Fruit fly (Drosophila melanogaster) whole organism, embryonic: Measurements from ENCODE around the gene Pbp45.

ENCODE experiments used
- Abd-B ChIP-seq: fragments of 200-800 bp; sonication (Bioruptor generic); optimal IDR thresholded peaks from 2 replicates; lab custom pipeline; 2018; ENCODE audit warnings: missing biosample characterization, mild to moderate bottlenecking, missing genetic modification characterization, moderate library complexity
- Antp ChIP-seq: fragments of 200-800 bp; sonication (Bioruptor generic); optimal IDR thresholded peaks from 3 replicates; lab custom pipeline; 2016; ENCODE audit warnings: missing biosample characterization, missing genetic modification characterization
- CG10274 ChIP-seq: fragments of 200-800 bp; sonication (Bioruptor generic); optimal IDR thresholded peaks from 3 replicates; lab custom pipeline; 2017; ENCODE audit warnings: missing biosample characterization, mild to moderate bottlenecking, missing genetic modification characterization
- CG10431 ChIP-seq: fragments of 200-800 bp; sonication (Bioruptor generic); optimal IDR thresholded peaks from 3 replicates; lab custom pipeline; 2018; ENCODE audit warnings: missing biosample characterization, mild to moderate bottlenecking, missing genetic modification characterization
- CG12236 ChIP-seq: fragments of 200-800 bp; sonication (Bioruptor generic); optimal IDR thresholded peaks from 2 replicates; lab custom pipeline; 2016; ENCODE audit warnings: missing biosample characterization, missing genetic modification characterization
- CG12391 ChIP-seq: fragments of 200-800 bp; sonication (Bioruptor generic); optimal IDR thresholded peaks from 3 replicates; lab custom pipeline; 2018; ENCODE audit warnings: missing biosample characterization, mild to moderate bottlenecking, missing genetic modification characterization, moderate library complexity
- CG17361 ChIP-seq: fragments of 200-800 bp; sonication (Bioruptor generic); IDR thresholded peaks from 3 replicates; pipeline ENCODE4 v1.3.6; 2022; ENCODE audit warnings: missing biosample characterization, missing genetic modification characterization
- CG31224 ChIP-seq: fragments of 200-800 bp; sonication (Bioruptor generic); IDR thresholded peaks from 2 replicates; pipeline ENCODE4 v1.3.6; 2022; ENCODE audit warnings: missing biosample characterization, missing genetic modification characterization
- CG3281 ChIP-seq: fragments of 200-800 bp; sonication (Bioruptor generic); optimal IDR thresholded peaks from 3 replicates; lab custom pipeline; 2017; ENCODE audit warnings: missing biosample characterization, mild to moderate bottlenecking, missing genetic modification characterization
- CG33213 ChIP-seq: fragments of 200-800 bp; sonication (Bioruptor generic); optimal IDR thresholded peaks from 3 replicates; lab custom pipeline; 2016; ENCODE audit warnings: missing biosample characterization, missing genetic modification characterization
- CG3847 ChIP-seq: fragments of 200-800 bp; sonication (Bioruptor generic); IDR thresholded peaks from 2 replicates; pipeline ENCODE4 v1.3.6; 2022; ENCODE audit warnings: missing biosample characterization, missing genetic modification characterization
- CG3995 ChIP-seq: fragments of 200-800 bp; sonication (Bioruptor generic); optimal IDR thresholded peaks from 3 replicates; lab custom pipeline; 2016; ENCODE audit warnings: missing biosample characterization, missing genetic modification characterization
- CG6272 ChIP-seq: fragments of 200-800 bp; sonication (Bioruptor generic); IDR thresholded peaks from 2 replicates; pipeline ENCODE4 v1.3.6; 2022; ENCODE audit warnings: missing biosample characterization, missing genetic modification characterization
- CG6683 ChIP-seq: fragments of 200-800 bp; sonication (Bioruptor generic); optimal IDR thresholded peaks from 2 replicates; lab custom pipeline; 2017; ENCODE audit warnings: missing biosample characterization, mild to moderate bottlenecking, missing genetic modification characterization, missing genetic modification reagents
- CG6854 ChIP-seq: fragments of 200-800 bp; sonication (Bioruptor generic); optimal IDR thresholded peaks from 3 replicates; lab custom pipeline; 2017; ENCODE audit warnings: missing biosample characterization, mild to moderate bottlenecking, missing genetic modification characterization
- CG7271 ChIP-seq: fragments of 200-800 bp; sonication (Bioruptor generic); optimal IDR thresholded peaks from 2 replicates; lab custom pipeline; 2018; ENCODE audit warnings: missing biosample characterization, mild to moderate bottlenecking, missing genetic modification characterization, moderate library complexity
- CG9817 ChIP-seq: fragments of 200-800 bp; sonication (Bioruptor generic); optimal IDR thresholded peaks from 2 replicates; lab custom pipeline; 2018; ENCODE audit warnings: missing biosample characterization, mild to moderate bottlenecking, missing genetic modification characterization, moderate library complexity
- CG9876 ChIP-seq: fragments of 200-800 bp; sonication (Bioruptor generic); optimal IDR thresholded peaks from 2 replicates; lab custom pipeline; 2016; ENCODE audit warnings: missing biosample characterization, missing genetic modification characterization
- E2f2 ChIP-seq: fragments of 200-800 bp; sonication (Bioruptor generic); IDR thresholded peaks from 2 replicates; pipeline ENCODE4 v1.3.6; 2022; ENCODE audit warnings: missing biosample characterization, missing genetic modification characterization
- Gsc ChIP-seq: fragments of 200-800 bp; sonication (Bioruptor generic); IDR thresholded peaks from 2 replicates; pipeline ENCODE4 v1.3.6; 2022; ENCODE audit warnings: missing biosample characterization, missing genetic modification characterization
- HHEX ChIP-seq: fragments of 200-800 bp; sonication (Bioruptor generic); optimal IDR thresholded peaks from 3 replicates; lab custom pipeline; 2017; ENCODE audit warnings: missing biosample characterization, mild to moderate bottlenecking, missing genetic modification characterization, missing genetic modification reagents
- HmgD ChIP-seq: fragments of 200-800 bp; sonication (Bioruptor generic); optimal IDR thresholded peaks from 3 replicates; lab custom pipeline; 2016; ENCODE audit warnings: missing biosample characterization, missing genetic modification characterization
- Kr ChIP-seq: fragments of 200-800 bp; sonication (Bioruptor generic); optimal IDR thresholded peaks from 2 replicates; lab custom pipeline; 2017; ENCODE audit warnings: missing biosample characterization, mild to moderate bottlenecking, missing genetic modification characterization
- NC2α ChIP-seq: fragments of 200-800 bp; sonication (Bioruptor generic); optimal IDR thresholded peaks from 2 replicates; lab custom pipeline; 2016; ENCODE audit warnings: missing biosample characterization, missing genetic modification characterization
- Neu2 ChIP-seq: fragments of 200-800 bp; sonication (Bioruptor generic); optimal IDR thresholded peaks from 3 replicates; lab custom pipeline; 2016; ENCODE audit warnings: missing biosample characterization, missing genetic modification characterization, borderline replicate concordance
- PHDP ChIP-seq: fragments of 200-800 bp; sonication (Bioruptor generic); optimal IDR thresholded peaks from 3 replicates; lab custom pipeline; 2018; ENCODE audit warnings: missing biosample characterization, mild to moderate bottlenecking, missing genetic modification characterization, moderate library complexity
- bab2 ChIP-seq: fragments of 200-800 bp; sonication (Bioruptor generic); optimal IDR thresholded peaks from 2 replicates; lab custom pipeline; 2016; ENCODE audit warnings: missing biosample characterization, missing genetic modification characterization
- bbx ChIP-seq: fragments of 200-800 bp; sonication (Bioruptor generic); IDR thresholded peaks from 2 replicates; pipeline ENCODE4 v1.3.6; 2022; ENCODE audit warnings: missing biosample characterization, missing genetic modification characterization; ENCODE audit not compliant: partially characterized antibody
- chinmo ChIP-seq: fragments of 200-800 bp; sonication (Bioruptor generic); IDR thresholded peaks from 4 replicates; pipeline ENCODE4 v1.3.6; 2022; ENCODE audit warnings: missing biosample characterization, missing genetic modification characterization; ENCODE audit not compliant: partially characterized antibody
- corto ChIP-seq: fragments of 200-800 bp; sonication (Bioruptor generic); optimal IDR thresholded peaks from 2 replicates; lab custom pipeline; 2016; ENCODE audit warnings: missing biosample characterization, mild to moderate bottlenecking, missing genetic modification characterization, moderate library complexity
- croc ChIP-seq: fragments of 200-800 bp; sonication (Bioruptor generic); conservative IDR thresholded peaks from 3 replicates; pipeline ENCODE4 v1.3.6; 2022; ENCODE audit warnings: missing biosample characterization, missing genetic modification characterization
- dm ChIP-seq: fragments of 200-800 bp; sonication (Bioruptor generic); optimal IDR thresholded peaks from 3 replicates; lab custom pipeline; 2016; ENCODE audit warnings: missing biosample characterization, missing genetic modification characterization
- fd96Cb ChIP-seq: fragments of 200-800 bp; sonication (Bioruptor generic); optimal IDR thresholded peaks from 2 replicates; lab custom pipeline; 2018; ENCODE audit warnings: missing biosample characterization, mild to moderate bottlenecking, missing genetic modification characterization, moderate library complexity
- grau ChIP-seq: fragments of 200-800 bp; optimal IDR thresholded peaks from 3 replicates; lab custom pipeline; 2019; ENCODE audit warnings: missing biosample characterization, mild to moderate bottlenecking, missing genetic modification characterization, moderate library complexity
- jing ChIP-seq: fragments of 200-800 bp; sonication (Bioruptor generic); optimal IDR thresholded peaks from 2 replicates; lab custom pipeline; 2018; ENCODE audit warnings: missing biosample characterization, mild to moderate bottlenecking, missing genetic modification characterization
- nom ChIP-seq: fragments of 200-800 bp; sonication (Bioruptor generic); optimal IDR thresholded peaks from 2 replicates; lab custom pipeline; 2017; ENCODE audit warnings: missing biosample characterization, missing genetic modification characterization, mild to moderate bottlenecking, moderate library complexity, missing genetic modification reagents
- phol ChIP-seq: fragments of 200-800 bp; sonication (Bioruptor generic); optimal IDR thresholded peaks from 3 replicates; lab custom pipeline; 2018; ENCODE audit warnings: missing biosample characterization, mild to moderate bottlenecking, missing genetic modification characterization, moderate library complexity
- repo ChIP-seq: fragments of 200-800 bp; sonication (Bioruptor generic); optimal IDR thresholded peaks from 2 replicates; lab custom pipeline; 2016; ENCODE audit warnings: missing biosample characterization, missing genetic modification characterization
- run ChIP-seq: fragments of 200-800 bp; sonication (Bioruptor generic); optimal IDR thresholded peaks from 3 replicates; lab custom pipeline; 2018; ENCODE audit warnings: missing biosample characterization, mild to moderate bottlenecking, missing genetic modification characterization
- sd ChIP-seq: fragments of 200-800 bp; sonication (Bioruptor generic); optimal IDR thresholded peaks from 3 replicates; lab custom pipeline; 2018; ENCODE audit warnings: missing biosample characterization, mild to moderate bottlenecking, missing genetic modification characterization, moderate library complexity
- shn ChIP-seq: fragments of 200-800 bp; sonication (Bioruptor generic); optimal IDR thresholded peaks from 3 replicates; lab custom pipeline; 2016; ENCODE audit warnings: missing biosample characterization, missing genetic modification characterization
- sisA ChIP-seq: fragments of 200-800 bp; sonication (Bioruptor generic); IDR thresholded peaks from 2 replicates; pipeline ENCODE4 v1.3.6; 2022; ENCODE audit warnings: missing biosample characterization, missing genetic modification characterization
- slou ChIP-seq: fragments of 200-800 bp; sonication (Bioruptor generic); optimal IDR thresholded peaks from 3 replicates; lab custom pipeline; 2016; ENCODE audit warnings: missing biosample characterization, missing genetic modification characterization
- slp2 ChIP-seq: fragments of 200-800 bp; sonication (Bioruptor generic); optimal IDR thresholded peaks from 2 replicates; lab custom pipeline; 2016; ENCODE audit warnings: missing biosample characterization, missing genetic modification characterization
- sna ChIP-seq: fragments of 200-800 bp; sonication (Bioruptor generic); IDR thresholded peaks from 2 replicates; pipeline ENCODE4 v1.3.6; 2022; ENCODE audit warnings: missing biosample characterization, missing genetic modification characterization; ENCODE audit not compliant: partially characterized antibody
- sug ChIP-seq: fragments of 200-800 bp; optimal IDR thresholded peaks from 2 replicates; lab custom pipeline; 2019; ENCODE audit warnings: missing biosample characterization, mild to moderate bottlenecking, missing genetic modification characterization, moderate library complexity
- unpg ChIP-seq: fragments of 200-800 bp; sonication (Bioruptor generic); optimal IDR thresholded peaks from 3 replicates; lab custom pipeline; 2018; ENCODE audit warnings: missing biosample characterization, mild to moderate bottlenecking, missing genetic modification characterization, moderate library complexity
- vnd ChIP-seq: fragments of 200-800 bp; sonication (Bioruptor generic); IDR thresholded peaks from 3 replicates; pipeline ENCODE4 v1.3.6; 2022; ENCODE audit warnings: missing biosample characterization, missing genetic modification characterization; ENCODE audit not compliant: partially characterized antibody
- z ChIP-seq: fragments of 200-800 bp; sonication (Bioruptor generic); IDR thresholded peaks from 3 replicates; pipeline ENCODE4 v1.3.6; 2022; ENCODE audit warnings: missing biosample characterization, missing genetic modification characterization
- zf30C ChIP-seq: fragments of 200-800 bp; sonication (Bioruptor generic); optimal IDR thresholded peaks from 3 replicates; lab custom pipeline; 2018; ENCODE audit warnings: missing biosample characterization, mild to moderate bottlenecking, missing genetic modification characterization

Gene Pbp45

DNA sequence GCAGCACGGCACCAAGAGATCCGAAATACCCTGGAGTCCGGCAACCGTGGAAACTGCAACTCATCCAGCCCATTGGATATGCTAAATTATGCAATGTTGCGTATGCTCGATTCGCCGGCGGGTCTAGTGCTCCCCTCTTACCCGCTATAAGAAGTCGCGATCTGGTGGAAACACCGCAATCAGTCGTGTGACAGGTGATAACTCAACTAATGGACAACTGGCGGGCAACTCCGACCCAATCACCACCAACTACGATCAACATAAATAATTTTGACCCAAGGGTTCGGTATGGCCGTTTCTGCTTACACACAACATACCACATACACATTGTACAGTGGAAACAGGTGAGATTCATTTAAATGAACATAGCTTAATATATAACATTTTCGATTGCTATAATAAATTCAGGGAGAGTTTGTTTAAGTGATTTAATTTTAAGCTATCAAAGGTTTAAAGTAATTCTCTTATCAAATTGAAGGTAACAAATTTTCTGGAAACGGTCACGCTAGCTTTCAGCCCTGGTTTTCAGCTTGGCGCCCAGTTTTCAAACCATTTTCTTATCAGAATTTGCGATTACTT lies 18.0 kb upstream of the Pbp45 start, which contains the start of gene Hmt-1 (continued):
- no peak for TF ChIP-seq PHDP (tag; lab: Kevin White, UChicago)
- TF ChIP-seq Gsc, result no peak
- peak; percentile 47 for TF ChIP-seq sug (tag; lab: Kevin White, UChicago)
- no peak for TF ChIP-seq jing
- 0 out of 3 replicates have a peak, but pooled peaks have one; percentile 28 for TF ChIP-seq z (GFP tag; lab: Robert Waterston, UW)
- no peak for TF ChIP-seq Kr (GFP tag; lab: Kevin White, UChicago)
- TF ChIP-seq CG12391 (tag; lab: Kevin White, UChicago), result peak; percentile 64
- TF ChIP-seq phol (tag; lab: Kevin White, UChicago), result peak; percentile 57
- TF ChIP-seq unpg, result no peak
- TF ChIP-seq HmgD (GFP tag; lab: Kevin White, UChicago), result no peak
- TF ChIP-seq slou, result no peak
- TF ChIP-seq CG6683 (GFP tag; lab: Kevin White, UChicago), result no peak
- TF ChIP-seq CG10274 (GFP tag; lab: Kevin White, UChicago), result no peak
- no peak for TF ChIP-seq CG12236 (GFP tag; lab: Kevin White, UChicago)
- no peak for TF ChIP-seq CG33213 (GFP tag; lab: Kevin White, UChicago)
- TF ChIP-seq sd (tag; lab: Kevin White, UChicago), result no peak
- no peak for TF ChIP-seq croc
- no peak for TF ChIP-seq CG10431 (GFP tag; lab: Kevin White, UChicago)
- peak; percentile 77 for TF ChIP-seq grau
- TF ChIP-seq run (tag; lab: Kevin White, UChicago), result no peak
- TF ChIP-seq fd96Cb, result no peak
- TF ChIP-seq CG9817 (tag; lab: Kevin White, UChicago), result no peak
- no peak for TF ChIP-seq Antp
- TF ChIP-seq CG3995 (GFP tag; lab: Kevin White, UChicago), result no peak
- TF ChIP-seq CG6854 (GFP tag; lab: Kevin White, UChicago), result no peak
- peak; percentile 97 for TF ChIP-seq E2f2
- TF ChIP-seq CG3847 (GFP tag; lab: Robert Waterston, UW), result no peak; the same call in 1 of the 2 replicates
- TF ChIP-seq shn, result no peak
- no peak for TF ChIP-seq NC2α (GFP tag; lab: Kevin White, UChicago)
- TF ChIP-seq Abd-B (GFP tag; lab: Kevin White, UChicago), result no peak
- no peak for TF ChIP-seq sna (GFP tag; lab: Robert Waterston, UW)
- TF ChIP-seq bab2 (GFP tag; lab: Kevin White, UChicago), result no peak
- no peak for TF ChIP-seq CG31224
- no peak for TF ChIP-seq zf30C (GFP tag; lab: Kevin White, UChicago)
- TF ChIP-seq repo, result no peak
- no peak for TF ChIP-seq bbx
- TF ChIP-seq HHEX, result no peak
- no peak for TF ChIP-seq CG9876 (GFP tag; lab: Kevin White, UChicago)
- TF ChIP-seq slp2 (GFP tag; lab: Kevin White, UChicago), result no peak
- TF ChIP-seq vnd (GFP tag; lab: Robert Waterston, UW), result no peak
- TF ChIP-seq dm (GFP tag; lab: Kevin White, UChicago), result no peak
- TF ChIP-seq Neu2 (GFP tag; lab: Kevin White, UChicago), result no peak
- no peak for TF ChIP-seq chinmo (GFP tag; lab: Robert Waterston, UW)
- TF ChIP-seq CG7271 (tag; lab: Kevin White, UChicago), result no peak
- no peak for TF ChIP-seq nom (GFP tag; lab: Kevin White, UChicago)
- no peak for TF ChIP-seq CG3281 (GFP tag; lab: Kevin White, UChicago)
- TF ChIP-seq sisA (GFP tag; lab: Robert Waterston, UW), result no peak
- no peak for TF ChIP-seq CG6272 (GFP tag; lab: Robert Waterston, UW)
- no peak for TF ChIP-seq corto
- TF ChIP-seq CG17361 (GFP tag; lab: Robert Waterston, UW), result no peak
